Worm (Caenorhabditis elegans): ENCODE data around the gene srp-3.

DNA sequence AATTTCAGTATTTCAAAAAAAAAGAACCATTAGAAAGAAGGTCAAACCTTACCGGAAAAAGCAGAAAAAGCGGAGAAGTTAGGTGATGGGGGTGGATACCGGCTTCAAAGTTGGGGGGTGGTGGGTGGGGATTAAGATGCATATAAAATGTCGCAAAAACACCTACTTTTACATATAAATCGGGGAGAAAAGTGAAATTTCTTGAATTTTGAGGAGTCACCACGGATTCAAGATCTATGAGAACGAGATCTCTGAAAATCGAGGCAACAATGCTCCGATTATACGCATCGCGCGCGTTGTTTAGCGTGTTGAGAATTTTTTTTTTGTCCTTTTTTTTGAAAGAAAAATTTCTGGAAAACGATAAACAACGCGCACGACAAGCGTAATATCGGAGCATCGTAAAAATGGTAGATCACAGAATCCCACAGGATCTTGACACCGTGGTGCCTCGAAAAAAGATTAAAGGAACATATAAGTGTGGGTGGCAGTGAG lies 33.1 kb upstream of the srp-3 start:
- TF ChIP-seq hnd-1 (tag; optimal IDR thresholded peaks at IDR 0.05) = no peak
- TF ChIP-seq ama-1 (optimal IDR thresholded peaks at IDR 0.05) = peak; percentile 61
- no peak for TF ChIP-seq flt-1 (GFP tag; IDR thresholded peaks at IDR 0.05)
- no peak for TF ChIP-seq scrt-1 (GFP tag; IDR thresholded peaks at IDR 0.05)
- peak; percentile 15 for TF ChIP-seq tra-4 (tag; optimal IDR thresholded peaks at IDR 0.05)
- no peak for TF ChIP-seq F13C5.2 (tag; optimal IDR thresholded peaks at IDR 0.05)
- no peak for TF ChIP-seq tbx-37 (GFP tag; conservative IDR thresholded peaks at IDR 0.05)
- peak; percentile 72 for TF ChIP-seq B0310.2 (tag; optimal IDR thresholded peaks at IDR 0.05)
- peak; percentile 34 for TF ChIP-seq ceh-36 (tag; optimal IDR thresholded peaks at IDR 0.05)
- TF ChIP-seq ceh-13 (GFP tag; optimal IDR thresholded peaks at IDR 0.05) = peak; percentile 17
- TF ChIP-seq hmbx-1 (tag; optimal IDR thresholded peaks at IDR 0.05) = peak; percentile 38
- peak; percentile 58; the same call in 1 of the 2 replicates for TF ChIP-seq pes-1 (GFP tag; IDR thresholded peaks at IDR 0.05)
- TF ChIP-seq tbx-11 (GFP tag; IDR thresholded peaks at IDR 0.05) = no peak
